Fruit fly (Drosophila melanogaster): Measurements from ENCODE around the gene Gr10b.

Gene Gr10b

dm6 chrX:11367783-11368509 lies 45.0 kb downstream of the Gr10b start, which contains the start of the genes hop and Tim8 (continued):
- TF ChIP-seq unpg (GFP tag; optimal IDR thresholded peaks at IDR 0.05) (no peak), CG17912 (GFP tag; optimal IDR thresholded peaks at IDR 0.05) (no peak), hkb (optimal IDR thresholded peaks at IDR 0.05) (no peak), hkb (GFP tag; IDR thresholded peaks at IDR 0.05) (no peak), CG3726 (GFP tag; IDR thresholded peaks at IDR 0.05) (no peak), ase (GFP tag; IDR thresholded peaks at IDR 0.05) (no peak), Sry-δ (GFP tag; optimal IDR thresholded peaks at IDR 0.05) (peak; percentile 77), CG15514 (GFP tag; optimal IDR thresholded peaks at IDR 0.05) (peak; percentile 99), lilli (GFP tag; optimal IDR thresholded peaks at IDR 0.05) (no peak), CG16863 (GFP tag; optimal IDR thresholded peaks at IDR 0.05) (no peak), pros (GFP tag; optimal IDR thresholded peaks at IDR 0.05) (no peak), gsb (GFP tag; IDR thresholded peaks at IDR 0.05) (no peak), CG33213 (GFP tag; optimal IDR thresholded peaks at IDR 0.05) (no peak), CG18599 (GFP tag; optimal IDR thresholded peaks at IDR 0.05) (no peak), HmgD (GFP tag; optimal IDR thresholded peaks at IDR 0.05) (no peak), Sin3A (optimal IDR thresholded peaks at IDR 0.05) (peak; percentile 79), CG10654 (GFP tag; optimal IDR thresholded peaks at IDR 0.05) (no peak), Lim3 (GFP tag; IDR thresholded peaks at IDR 0.05) (no peak), Taf1 (GFP tag; IDR thresholded peaks at IDR 0.05) (no peak), Bteb2 (GFP tag; optimal IDR thresholded peaks at IDR 0.05) (no peak), amos (GFP tag; IDR thresholded peaks at IDR 0.05; ENCODE audit: partially characterized antibody) (peak; percentile 89), wor (GFP tag; IDR thresholded peaks at IDR 0.05) (no peak), ato (GFP tag; IDR thresholded peaks at IDR 0.05; ENCODE audit: partially characterized antibody) (peak; percentile 96), ttk (GFP tag; IDR thresholded peaks at IDR 0.05) (no peak), Meics (GFP tag; optimal IDR thresholded peaks at IDR 0.05) (no peak), oc (tag; optimal IDR thresholded peaks at IDR 0.05) (no peak), CG15011 (GFP tag; optimal IDR thresholded peaks at IDR 0.05) (no peak), cad (GFP tag; optimal IDR thresholded peaks at IDR 0.05) (no peak), CG8478 (optimal IDR thresholded peaks at IDR 0.05) (no peak), HmgZ (tag; optimal IDR thresholded peaks at IDR 0.05) (no peak), CG11456 (GFP tag; IDR thresholded peaks at IDR 0.05) (no peak), phol (tag; optimal IDR thresholded peaks at IDR 0.05) (peak; percentile 5), CG1024 (GFP tag; IDR thresholded peaks at IDR 0.05) (no peak), CTCF (GFP tag; optimal IDR thresholded peaks at IDR 0.05) (no peak), CG3838 (GFP tag; optimal IDR thresholded peaks at IDR 0.05) (no peak), CHES-1-like (GFP tag; optimal IDR thresholded peaks at IDR 0.05) (no peak), CG9215 (GFP tag; IDR thresholded peaks at IDR 0.05) (no peak), CG6254 (GFP tag; optimal IDR thresholded peaks at IDR 0.05) (no peak), Pdp1 (GFP tag; optimal IDR thresholded peaks at IDR 0.05) (peak in 1 of 2 experiments; percentile 92), Ptx1 (GFP tag; IDR thresholded peaks at IDR 0.05) (no peak), CG6654 (GFP tag; optimal IDR thresholded peaks at IDR 0.05) (no peak), CG5245 (GFP tag; optimal IDR thresholded peaks at IDR 0.05) (no peak), CG8281 (tag; optimal IDR thresholded peaks at IDR 0.05) (no peak), CG13424 (tag; optimal IDR thresholded peaks at IDR 0.05) (no peak), CG2116 (GFP tag; optimal IDR thresholded peaks at IDR 0.05) (peak; percentile 74), CG7357 (GFP tag; IDR thresholded peaks at IDR 0.05) (no peak), Ets97D (GFP tag; optimal IDR thresholded peaks at IDR 0.05) (peak; percentile 52), CG8290 (GFP tag; optimal IDR thresholded peaks at IDR 0.05) (no peak), CG8290 (tag; optimal IDR thresholded peaks at IDR 0.05) (no peak), rib (GFP tag; IDR thresholded peaks at IDR 0.05) (no peak), CG12236 (GFP tag; optimal IDR thresholded peaks at IDR 0.05) (no peak), CG18011 (GFP tag; optimal IDR thresholded peaks at IDR 0.05) (no peak), cato (GFP tag; optimal IDR thresholded peaks at IDR 0.05; ENCODE audit: borderline replicate concordance) (no peak)
